Fruit fly (Drosophila melanogaster): ENCODE data around the gene CG31673.

Gene CG31673

DNA sequence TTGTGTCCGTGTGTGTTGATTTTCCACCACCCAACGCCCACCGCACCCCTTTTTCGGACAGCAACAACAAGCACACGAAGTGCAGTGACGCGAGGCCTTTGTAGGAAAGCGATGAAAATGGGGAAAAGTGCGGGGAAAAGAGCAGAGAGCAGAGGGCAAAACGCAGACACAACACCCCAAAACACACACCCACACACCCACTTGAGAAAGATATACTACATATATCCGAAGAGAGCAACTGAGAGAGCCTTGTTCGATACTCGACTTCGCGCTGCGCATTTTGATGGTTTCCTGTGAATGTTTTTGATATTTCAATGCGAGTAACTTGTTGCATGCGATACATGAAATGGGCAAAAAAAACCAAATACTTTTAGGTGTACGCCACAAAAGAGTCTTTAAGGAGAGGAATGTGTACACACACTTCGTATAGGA is 25.7 kb upstream of the CG31673 start (continued):
- TF ChIP-seq jumu (GFP tag; optimal IDR thresholded peaks at IDR 0.05) (no peak), CG32767 (GFP tag; IDR thresholded peaks at IDR 0.05) (0 out of 2 replicates have a peak, but pooled peaks have one; percentile 5), CG1647 (GFP tag; optimal IDR thresholded peaks at IDR 0.05) (no peak), cwo (GFP tag; optimal IDR thresholded peaks at IDR 0.05) (no peak), CG31224 (GFP tag; IDR thresholded peaks at IDR 0.05) (peak; percentile 27; the same call in 1 of the 2 replicates), CG32772 (GFP tag; IDR thresholded peaks at IDR 0.05) (0 out of 2 replicates have a peak, but pooled peaks have one; percentile 8), CG4360 (GFP tag; IDR thresholded peaks at IDR 0.05) (peak; percentile 63), CG4617 (GFP tag; optimal IDR thresholded peaks at IDR 0.05; ENCODE audit: borderline replicate concordance) (no peak), CG12659 (GFP tag; optimal IDR thresholded peaks at IDR 0.05) (no peak), pros (GFP tag; optimal IDR thresholded peaks at IDR 0.05) (peak; percentile 83), slbo (GFP tag; IDR thresholded peaks at IDR 0.05) (no peak), oc (tag; optimal IDR thresholded peaks at IDR 0.05) (no peak), nmo (GFP tag; optimal IDR thresholded peaks at IDR 0.05) (no peak), nerfin-1 (tag; optimal IDR thresholded peaks at IDR 0.05) (peak; percentile 43), Awh (GFP tag; IDR thresholded peaks at IDR 0.05) (no peak), CG13424 (tag; optimal IDR thresholded peaks at IDR 0.05) (no peak), CG6175 (GFP tag; IDR thresholded peaks at IDR 0.05) (no peak), CG15696 (tag; optimal IDR thresholded peaks at IDR 0.05) (no peak), CG2199 (GFP tag; IDR thresholded peaks at IDR 0.05) (peak; percentile 78; the same call in 2 of the 3 replicates), Ets65A (GFP tag) (no peak), Hr51 (GFP tag; optimal IDR thresholded peaks at IDR 0.05) (peak in 1 of 2 experiments; percentile 26), dati (GFP tag; IDR thresholded peaks at IDR 0.05) (no peak), CG3995 (GFP tag; optimal IDR thresholded peaks at IDR 0.05) (no peak), CG2116 (GFP tag; optimal IDR thresholded peaks at IDR 0.05) (no peak), Trl (optimal IDR thresholded peaks at IDR 0.05) (peak; percentile 45 to 52), Trl (GFP tag; optimal IDR thresholded peaks at IDR 0.05) (no peak), mirr (GFP tag; optimal IDR thresholded peaks at IDR 0.05) (no peak), CG12071 (GFP tag; optimal IDR thresholded peaks at IDR 0.05) (peak; percentile 18), CG16863 (GFP tag; optimal IDR thresholded peaks at IDR 0.05) (no peak), luna (GFP tag; optimal IDR thresholded peaks at IDR 0.05) (no peak), CG18619 (GFP tag; optimal IDR thresholded peaks at IDR 0.05) (no peak), ewg (GFP tag; optimal IDR thresholded peaks at IDR 0.05) (no peak), ttk (GFP tag; IDR thresholded peaks at IDR 0.05) (peak; percentile 58; the same call in 1 of the 2 replicates), Atf-2 (GFP tag; optimal IDR thresholded peaks at IDR 0.05) (no peak), nau (GFP tag; optimal IDR thresholded peaks at IDR 0.05) (no peak), CG1233 (GFP tag; optimal IDR thresholded peaks at IDR 0.05) (no peak), Atf3 (GFP tag; optimal IDR thresholded peaks at IDR 0.05) (no peak), HLH4C (GFP tag; IDR thresholded peaks at IDR 0.05; ENCODE audit: partially characterized antibody) (0 out of 3 replicates have a peak, but pooled peaks have one; percentile 29), kah (GFP tag; optimal IDR thresholded peaks at IDR 0.05) (no peak), zfh1 (GFP tag; IDR thresholded peaks at IDR 0.05) (no peak), E2f1 (GFP tag; IDR thresholded peaks at IDR 0.05) (no peak), Hr78 (GFP tag; optimal IDR thresholded peaks at IDR 0.05) (no peak), Lim3 (GFP tag; IDR thresholded peaks at IDR 0.05) (no peak), CTCF (GFP tag; optimal IDR thresholded peaks at IDR 0.05) (no peak), CG5180 (GFP tag; optimal IDR thresholded peaks at IDR 0.05) (no peak), CG16779 (GFP tag; IDR thresholded peaks at IDR 0.05) (no peak), cg (GFP tag; optimal IDR thresholded peaks at IDR 0.05) (peak; percentile 38), pan (optimal IDR thresholded peaks at IDR 0.05) (no peak), pan (GFP tag; optimal IDR thresholded peaks at IDR 0.05 in 1 of 2, IDR thresholded peaks at IDR 0.05 in 1 of 2) (no peak), shn (GFP tag; optimal IDR thresholded peaks at IDR 0.05) (no peak), CG32532 (GFP tag; IDR thresholded peaks at IDR 0.05) (peak; percentile 43), CG42726 (GFP tag; IDR thresholded peaks at IDR 0.05; ENCODE audit: partially characterized antibody) (0 out of 2 replicates have a peak, but pooled peaks have one; percentile 44)

Data from whole organism, embryonic.